Worm (Caenorhabditis elegans) whole organism, L4 larva: ENCODE data around the gene W10G11.1.

Experiments used
- D1046.2 ChIP-seq: fragments of 200-800 bp; sonication (Bioruptor generic); IDR thresholded peaks from 2 replicates; pipeline ENCODE4 v1.3.6; 2022; ENCODE audit warnings: missing genetic modification characterization, missing compliant biosample characterization
- F10B5.3 ChIP-seq: sonication (generic microtip); optimal IDR thresholded peaks from 2 replicates; lab custom pipeline; 2016; ENCODE audit warnings: mild to moderate bottlenecking, missing genetic modification characterization, missing compliant biosample characterization
- Y48G9A.11 ChIP-seq: fragments of 200-800 bp; sonication (Bioruptor generic); IDR thresholded peaks from 2 replicates; pipeline ENCODE4 v1.3.6; 2022; ENCODE audit warnings: missing genetic modification reagents, missing genetic modification characterization, missing compliant biosample characterization
- Y75B8A.6 ChIP-seq: fragments of 200-800 bp; sonication (Bioruptor generic); IDR thresholded peaks from 2 replicates; pipeline ENCODE4 v1.3.6; 2022; ENCODE audit warnings: missing genetic modification reagents, missing genetic modification characterization, missing compliant biosample characterization
- ZK546.5 ChIP-seq, 2 experiments: sonication (generic microtip); optimal IDR thresholded peaks; 2 replicates each; lab custom pipeline; 2017; ENCODE audit warnings: missing biosample characterization in 2 of 2, missing genetic modification characterization in 2 of 2
- attf-4 ChIP-seq: sonication (generic microtip); optimal IDR thresholded peaks from 3 replicates; lab custom pipeline; 2017; ENCODE audit warnings: missing biosample characterization, missing genetic modification characterization
- ceh-20 ChIP-seq: fragments of 200-800 bp; sonication (Bioruptor generic); IDR thresholded peaks from 2 replicates; pipeline ENCODE4 v1.3.6; 2022; ENCODE audit warnings: missing genetic modification reagents, missing genetic modification characterization, missing compliant biosample characterization
- ceh-28 ChIP-seq: fragments of 150-350 bp; optimal IDR thresholded peaks from 2 replicates; lab custom pipeline; 2014; ENCODE audit warnings: missing biosample characterization, missing genetic modification reagents, missing genetic modification characterization
- ceh-44 ChIP-seq: fragments of 200-800 bp; sonication (Bioruptor generic); IDR thresholded peaks from 2 replicates; pipeline ENCODE4 v1.3.6; 2022; ENCODE audit warnings: missing genetic modification reagents, missing genetic modification characterization, missing compliant biosample characterization
- cey-2 ChIP-seq: sonication (generic microtip); optimal IDR thresholded peaks from 3 replicates; lab custom pipeline; 2017; ENCODE audit warnings: missing genetic modification characterization, mild to moderate bottlenecking, missing compliant biosample characterization, antibody characterized with exemption, borderline replicate concordance; ENCODE audit not compliant: insufficient read depth
- daf-12 ChIP-seq: fragments of 150-350 bp; optimal IDR thresholded peaks from 2 replicates; lab custom pipeline; 2014; ENCODE audit warnings: missing biosample characterization, missing genetic modification reagents, missing genetic modification characterization
- daf-16 ChIP-seq, 3 experiments: sonication (generic microtip); optimal IDR thresholded peaks; 2 replicates each; lab custom pipeline; 2016 to 2017; ENCODE audit warnings: missing genetic modification characterization in 3 of 3, missing genetic modification reagents in 3 of 3, mild to moderate bottlenecking in 2 of 3, missing compliant biosample characterization in 2 of 3, missing biosample characterization in 1 of 3, moderate library complexity in 1 of 3
- egl-27 ChIP-seq: sonication (generic microtip); optimal IDR thresholded peaks from 3 replicates; lab custom pipeline; 2017; ENCODE audit warnings: missing biosample characterization, missing genetic modification reagents, missing genetic modification characterization
- gei-8 ChIP-seq: fragments of 200-800 bp; sonication (Bioruptor generic); optimal IDR thresholded peaks from 2 replicates; lab custom pipeline; 2018; ENCODE audit warnings: mild to moderate bottlenecking, missing genetic modification characterization, missing compliant biosample characterization
- hmg-1.1 ChIP-seq: fragments of 200-800 bp; sonication (Bioruptor generic); IDR thresholded peaks from 2 replicates; pipeline ENCODE4 v1.3.6; 2022; ENCODE audit warnings: missing genetic modification reagents, missing genetic modification characterization, missing compliant biosample characterization
- lim-7 ChIP-seq: fragments of 200-800 bp; sonication (Bioruptor generic); IDR thresholded peaks from 2 replicates; pipeline ENCODE4 v1.3.6; 2022; ENCODE audit warnings: missing genetic modification characterization, missing compliant biosample characterization
- lin-1 ChIP-seq: fragments of 200-800 bp; sonication (Bioruptor generic); IDR thresholded peaks from 2 replicates; pipeline ENCODE4 v1.3.6; 2022; ENCODE audit warnings: missing genetic modification reagents, missing genetic modification characterization, missing compliant biosample characterization
- lin-38 ChIP-seq: fragments of 200-800 bp; sonication (Bioruptor generic); IDR thresholded peaks from 2 replicates; pipeline ENCODE4 v1.3.6; 2022; ENCODE audit warnings: missing genetic modification reagents, missing genetic modification characterization, missing compliant biosample characterization
- madf-5 ChIP-seq, 2 experiments: fragments of 200-800 bp; sonication (Bioruptor generic); IDR thresholded peaks; 2 replicates each; pipeline ENCODE4 v1.3.6; 2022; ENCODE audit warnings: missing compliant biosample characterization in 2 of 2, missing genetic modification characterization in 2 of 2
- madf-9 ChIP-seq: fragments of 200-800 bp; sonication (Bioruptor generic); conservative IDR thresholded peaks from 2 replicates; pipeline ENCODE4 v1.3.6; 2022; ENCODE audit warnings: missing genetic modification reagents, missing genetic modification characterization, missing compliant biosample characterization
- mdl-1 ChIP-seq, 2 experiments: fragments of 150-350 bp in 1 of 2; sonication (generic microtip) in 1 of 2; optimal IDR thresholded peaks; 2 replicates each; lab custom pipeline; 2014 to 2017; ENCODE audit warnings: missing biosample characterization in 2 of 2, missing genetic modification characterization in 2 of 2
- nhr-10 ChIP-seq: fragments of 150-350 bp; optimal IDR thresholded peaks from 2 replicates; lab custom pipeline; 2014; ENCODE audit warnings: missing biosample characterization, missing genetic modification characterization
- nhr-102 ChIP-seq: sonication (generic microtip); optimal IDR thresholded peaks from 2 replicates; lab custom pipeline; 2016; ENCODE audit warnings: mild to moderate bottlenecking, missing genetic modification characterization, moderate library complexity, missing compliant biosample characterization
- nhr-25 ChIP-seq: sonication (generic microtip); optimal IDR thresholded peaks from 2 replicates; lab custom pipeline; 2017; ENCODE audit warnings: missing genetic modification characterization, mild to moderate bottlenecking, missing compliant biosample characterization, antibody characterized with exemption, moderate library complexity, borderline replicate concordance; ENCODE audit not compliant: insufficient read depth
- nhr-41 ChIP-seq: fragments of 200-800 bp; sonication (Bioruptor generic); IDR thresholded peaks from 2 replicates; pipeline ENCODE4 v1.3.6; 2022; ENCODE audit warnings: missing genetic modification reagents, missing genetic modification characterization, missing compliant biosample characterization
- nhr-6 ChIP-seq: fragments of 150-350 bp; optimal IDR thresholded peaks from 2 replicates; lab custom pipeline; 2014; ENCODE audit warnings: missing biosample characterization, missing genetic modification characterization
- pqm-1 ChIP-seq: sonication (generic microtip); optimal IDR thresholded peaks from 2 replicates; lab custom pipeline; 2017; ENCODE audit warnings: missing biosample characterization, missing genetic modification characterization
- rbr-2 ChIP-seq: sonication (generic microtip); optimal IDR thresholded peaks from 2 replicates; lab custom pipeline; 2016; ENCODE audit warnings: missing genotype, missing genetic modification characterization, missing compliant biosample characterization
- snpc-1.2 ChIP-seq: fragments of 200-800 bp; sonication (Bioruptor generic); IDR thresholded peaks from 2 replicates; pipeline ENCODE4 v1.3.6; 2022; ENCODE audit warnings: missing genetic modification reagents, missing genetic modification characterization, missing compliant biosample characterization
- spr-1 ChIP-seq: sonication (generic microtip); optimal IDR thresholded peaks from 2 replicates; lab custom pipeline; 2016; ENCODE audit warnings: mild to moderate bottlenecking, missing genetic modification characterization, missing compliant biosample characterization
- tag-97 ChIP-seq: fragments of 200-800 bp; sonication (Bioruptor generic); IDR thresholded peaks from 2 replicates; pipeline ENCODE4 v1.3.6; 2022; ENCODE audit warnings: missing genetic modification characterization, missing compliant biosample characterization
- unc-130 ChIP-seq: sonication (generic microtip); optimal IDR thresholded peaks from 2 replicates; lab custom pipeline; 2016; ENCODE audit warnings: missing genetic modification reagents, missing genetic modification characterization, missing compliant biosample characterization
- zip-11 ChIP-seq: fragments of 200-800 bp; sonication (Bioruptor generic); IDR thresholded peaks from 2 replicates; pipeline ENCODE4 v1.3.6; 2022; ENCODE audit warnings: missing genetic modification characterization, missing compliant biosample characterization
- ztf-7 ChIP-seq: fragments of 150-350 bp; optimal IDR thresholded peaks from 2 replicates; lab custom pipeline; 2014; ENCODE audit warnings: missing biosample characterization, missing genetic modification characterization

W10G11.1 gene

DNA sequence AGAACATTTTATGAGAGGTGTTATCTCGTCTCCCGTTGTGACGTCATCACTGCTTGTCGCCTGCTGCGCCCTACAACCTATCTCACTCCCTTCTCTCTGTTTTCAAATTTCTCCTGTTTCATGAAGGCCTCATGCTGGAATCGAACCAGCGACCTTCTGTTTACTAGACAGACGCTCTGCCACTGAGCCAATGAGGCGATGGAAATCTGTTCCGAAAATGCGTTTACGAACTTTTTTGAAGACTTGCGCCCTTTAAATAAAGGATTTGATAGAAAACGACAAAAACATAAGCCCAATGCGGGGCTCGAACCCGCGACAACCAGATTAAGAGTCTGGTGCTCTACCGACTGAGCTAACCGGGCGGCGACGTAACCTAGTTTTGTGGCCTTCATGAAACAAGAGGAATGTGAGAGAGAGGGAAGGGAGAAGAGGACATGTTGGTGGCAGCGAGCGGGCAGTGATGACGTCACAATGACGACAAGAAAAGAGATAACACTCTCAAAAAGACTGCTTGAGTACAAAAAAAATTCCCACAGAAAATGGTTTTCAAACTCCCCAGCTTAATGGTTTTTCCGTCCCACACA, 41.4 kb downstream of the W10G11.1 start, which contains the start of gene clec-126 (continued):
- TF ChIP-seq pqm-1 (tag; lab: Kevin White, UChicago) (no peak), unc-130 (peak; percentile 68), mdl-1 (tag; optimal IDR thresholded peaks at IDR 0.05; lab: Kevin White, UChicago) (peak in 1 of 2 experiments; percentile 11), snpc-1.2 (peak; percentile 73), nhr-6 (tag; lab: Kevin White, UChicago) (no peak), ceh-28 (tag; lab: Kevin White, UChicago) (no peak), daf-16 (GFP tag; optimal IDR thresholded peaks at IDR 0.05; lab: Kevin White, UChicago) (peak; percentile 85 to 94), daf-16 (tag; optimal IDR thresholded peaks at IDR 0.05; lab: Kevin White, UChicago) (peak; percentile 96), ZK546.5 (tag; optimal IDR thresholded peaks at IDR 0.05; lab: Kevin White, UChicago) (no peak), lim-7 (GFP tag; lab: Robert Waterston, UW) (peak; percentile 77), cey-2 (tag; lab: Kevin White, UChicago) (peak; percentile 27), lin-1 (GFP tag; lab: Robert Waterston, UW) (no peak), madf-9 (GFP tag; lab: Robert Waterston, UW) (peak; percentile 77), ceh-44 (GFP tag; lab: Robert Waterston, UW) (peak; percentile 51; the same call in 1 of the 2 replicates), zip-11 (GFP tag; lab: Robert Waterston, UW) (0 out of 2 replicates have a peak, but pooled peaks have one; percentile 9), D1046.2 (GFP tag; lab: Robert Waterston, UW) (peak; percentile 73; the same call in 1 of the 2 replicates), nhr-102 (tag; lab: Kevin White, UChicago) (peak; percentile 89), ceh-20 (peak; percentile 64)

DNA sequence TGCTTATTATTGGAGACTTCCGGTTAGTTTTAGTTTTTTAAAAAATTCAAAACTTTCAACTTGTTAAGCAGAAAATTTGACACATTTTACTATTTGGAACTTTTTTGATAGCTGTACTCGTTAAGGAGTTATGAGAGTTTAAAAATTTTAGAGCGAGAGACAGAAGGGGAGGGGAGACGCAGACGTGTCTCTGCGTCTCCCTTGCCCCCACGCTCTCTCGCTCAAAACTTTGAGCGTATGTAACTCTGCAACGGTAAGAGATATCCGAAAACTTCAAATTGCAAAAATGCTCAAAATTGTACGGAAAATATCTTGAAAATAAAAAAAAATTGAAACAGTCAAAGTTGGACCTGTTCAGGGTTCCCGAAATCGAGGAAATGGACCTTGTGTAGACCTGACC, 44.3 kb downstream of the W10G11.1 start:
- TF ChIP-seq spr-1 (tag; lab: Kevin White, UChicago): no peak
- TF ChIP-seq gei-8 (GFP tag; lab: Kevin White, UChicago): no peak
- no peak for TF ChIP-seq hmg-1.1
- no peak for TF ChIP-seq Y75B8A.6
- TF ChIP-seq ztf-7 (tag; lab: Kevin White, UChicago): no peak
- TF ChIP-seq madf-5 (GFP tag; IDR thresholded peaks at IDR 0.05; lab: Robert Waterston, UW): no peak
- no peak for TF ChIP-seq attf-4 (tag; lab: Kevin White, UChicago)

DNA sequence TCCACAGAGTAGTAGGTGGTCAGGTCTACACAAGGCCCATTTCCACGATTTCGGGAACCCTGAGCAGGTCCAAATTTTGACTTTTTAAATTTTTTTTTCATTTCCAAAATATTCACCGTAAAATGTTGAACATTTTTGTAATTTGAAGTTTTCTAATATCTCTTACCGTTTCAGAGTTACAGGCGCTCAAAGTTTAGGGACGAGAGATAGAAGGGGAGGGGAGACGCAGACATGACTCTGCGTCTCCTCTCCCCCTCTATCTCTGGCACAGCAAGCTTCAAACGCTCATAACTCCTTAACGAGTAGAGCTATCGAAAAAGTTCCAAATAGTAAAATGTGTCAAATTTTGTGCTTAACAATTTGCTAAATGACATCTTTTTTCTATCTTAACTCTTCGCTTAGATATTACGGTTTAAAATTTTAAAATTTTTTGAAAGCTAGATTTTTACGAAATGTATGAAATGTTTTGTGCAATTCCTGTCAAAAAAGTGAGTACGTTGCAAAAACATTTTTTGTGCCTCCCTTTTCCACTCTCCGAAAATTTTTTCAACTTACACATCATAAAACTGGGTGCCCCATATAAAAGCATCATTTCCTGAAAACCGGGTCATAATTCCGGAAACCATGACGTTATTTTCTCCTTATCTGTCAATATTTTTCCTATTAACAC, 45.0 kb downstream of the W10G11.1 start, which contains the start of the genes Y49F6B.14 and clec-125:
TSS of gene Y49F6B.14 (minus strand) at position 101 of the 670 bp plus-strand sequence.
TSS of gene clec-125 (plus strand) at position 620 of the 670 bp plus-strand sequence.
- TF ChIP-seq mdl-1 (tag; optimal IDR thresholded peaks at IDR 0.05; lab: Kevin White, UChicago) (no peak), nhr-41 (GFP tag; lab: Robert Waterston, UW) (no peak), egl-27 (tag; lab: Kevin White, UChicago) (no peak), nhr-10 (tag; lab: Kevin White, UChicago) (no peak), nhr-102 (tag; lab: Kevin White, UChicago) (no peak), lin-38 (GFP tag; lab: Robert Waterston, UW) (no peak), daf-12 (tag; lab: Kevin White, UChicago) (no peak), Y48G9A.11 (GFP tag; lab: Robert Waterston, UW) (no peak), rbr-2 (tag; lab: Kevin White, UChicago) (no peak), F10B5.3 (no peak), nhr-25 (tag; lab: Kevin White, UChicago) (no peak), tag-97 (GFP tag; lab: Robert Waterston, UW) (no peak), pqm-1 (tag; lab: Kevin White, UChicago) (no peak)
- TF ChIP-seq, all 104 proteins: peak for 0
